Worm (Caenorhabditis elegans) whole organism, young adult: ENCODE data around the gene Y48A6B.9.

ENCODE experiments used
- B0261.1 ChIP-seq: sonication (generic microtip); optimal IDR thresholded peaks from 2 replicates; lab custom pipeline; 2016; ENCODE audit warnings: mild to moderate bottlenecking, missing genetic modification characterization, moderate library complexity, missing compliant biosample characterization
- C06A6.2 ChIP-seq: fragments of 200-800 bp; sonication (Bioruptor generic); conservative IDR thresholded peaks from 2 replicates; pipeline ENCODE4 v1.3.6; 2022; ENCODE audit warnings: missing genetic modification characterization, missing compliant biosample characterization
- C17E4.6 ChIP-seq: fragments of 200-800 bp; sonication (Bioruptor generic); IDR thresholded peaks from 2 replicates; pipeline ENCODE4 v1.3.6; 2022; ENCODE audit warnings: missing genetic modification reagents, missing genetic modification characterization, missing compliant biosample characterization
- D2030.7 ChIP-seq: fragments of 200-800 bp; sonication (Bioruptor generic); IDR thresholded peaks from 2 replicates; pipeline ENCODE4 v1.3.6; 2022; ENCODE audit warnings: missing genetic modification reagents, missing genetic modification characterization, missing compliant biosample characterization
- F22D6.2 ChIP-seq: sonication (generic microtip); optimal IDR thresholded peaks from 2 replicates; lab custom pipeline; 2016; ENCODE audit warnings: mild to moderate bottlenecking, missing genetic modification characterization, missing compliant biosample characterization
- F37B4.10 ChIP-seq: fragments of 200-800 bp; sonication (Bioruptor generic); IDR thresholded peaks from 2 replicates; pipeline ENCODE4 v1.3.6; 2022; ENCODE audit warnings: missing genetic modification characterization, missing compliant biosample characterization
- F39B2.1 ChIP-seq: fragments of 200-800 bp; sonication (Bioruptor generic); IDR thresholded peaks from 2 replicates; pipeline ENCODE4 v1.3.6; 2022; ENCODE audit warnings: missing genetic modification reagents, missing genetic modification characterization, missing compliant biosample characterization
- F57A8.1 ChIP-seq: fragments of 200-800 bp; sonication (Bioruptor generic); optimal IDR thresholded peaks from 2 replicates; lab custom pipeline; 2018; ENCODE audit warnings: mild to moderate bottlenecking, missing genetic modification characterization, moderate library complexity, missing compliant biosample characterization
- F57C9.4 ChIP-seq: sonication (generic microtip); optimal IDR thresholded peaks from 2 replicates; lab custom pipeline; 2017; ENCODE audit warnings: mild to moderate bottlenecking, missing genetic modification characterization, missing compliant biosample characterization
- Y56A3A.18 ChIP-seq: fragments of 200-800 bp; sonication (Bioruptor generic); IDR thresholded peaks from 2 replicates; pipeline ENCODE4 v1.3.6; 2022; ENCODE audit warnings: missing genetic modification reagents, missing genetic modification characterization, missing compliant biosample characterization
- ZK185.1 ChIP-seq: sonication (generic microtip); optimal IDR thresholded peaks from 2 replicates; lab custom pipeline; 2016; ENCODE audit warnings: mild to moderate bottlenecking, missing genetic modification characterization, missing compliant biosample characterization; ENCODE audit not compliant: poor library complexity, severe bottlenecking
- ama-1 ChIP-seq, 3 experiments: fragments of 150-350 bp in 1 of 3; sonication (generic microtip) in 2 of 3; optimal IDR thresholded peaks; 2 replicates each; lab custom pipeline; 2014 to 2018; ENCODE audit warnings: missing biosample characterization in 2 of 3, missing genetic modification characterization in 2 of 3, missing genetic modification reagents in 2 of 3
- attf-3 ChIP-seq: fragments of 200-800 bp; sonication (Bioruptor generic); conservative IDR thresholded peaks from 2 replicates; pipeline ENCODE4 v1.3.6; 2022; ENCODE audit warnings: missing genetic modification reagents, missing genetic modification characterization, missing compliant biosample characterization
- ceh-100 ChIP-seq: fragments of 200-800 bp; sonication (Bioruptor generic); IDR thresholded peaks from 2 replicates; pipeline ENCODE4 v1.3.6; 2022; ENCODE audit warnings: missing genetic modification reagents, missing genetic modification characterization, missing compliant biosample characterization
- ceh-27 ChIP-seq: fragments of 200-800 bp; sonication (Bioruptor generic); optimal IDR thresholded peaks from 2 replicates; lab custom pipeline; 2018; ENCODE audit warnings: mild to moderate bottlenecking, missing genetic modification characterization, moderate library complexity, missing compliant biosample characterization
- ceh-58 ChIP-seq: fragments of 200-800 bp; sonication (Bioruptor generic); IDR thresholded peaks from 2 replicates; pipeline ENCODE4 v1.3.6; 2022; ENCODE audit warnings: missing genetic modification characterization, missing compliant biosample characterization
- ceh-79 ChIP-seq: sonication (generic microtip); optimal IDR thresholded peaks from 2 replicates; lab custom pipeline; 2017; ENCODE audit warnings: mild to moderate bottlenecking, missing genetic modification characterization, missing compliant biosample characterization
- chd-7 ChIP-seq: sonication (generic microtip); optimal IDR thresholded peaks from 2 replicates; lab custom pipeline; 2016; ENCODE audit warnings: mild to moderate bottlenecking, missing genetic modification characterization, moderate library complexity, missing compliant biosample characterization
- dox-1 ChIP-seq: fragments of 200-800 bp; sonication (Bioruptor generic); IDR thresholded peaks from 2 replicates; pipeline ENCODE4 v1.3.6; 2022; ENCODE audit warnings: missing genetic modification reagents, missing genetic modification characterization, missing compliant biosample characterization
- dpff-1 ChIP-seq: sonication (generic microtip); optimal IDR thresholded peaks from 2 replicates; lab custom pipeline; 2017; ENCODE audit warnings: mild to moderate bottlenecking, missing genetic modification characterization, missing compliant biosample characterization
- ekl-4 ChIP-seq: fragments of 200-800 bp; sonication (Bioruptor generic); IDR thresholded peaks from 2 replicates; pipeline ENCODE4 v1.3.6; 2022; ENCODE audit warnings: missing genetic modification reagents, missing genetic modification characterization, missing compliant biosample characterization
- hlh-12 ChIP-seq: sonication (generic microtip); optimal IDR thresholded peaks from 2 replicates; lab custom pipeline; 2016; ENCODE audit warnings: missing genetic modification characterization, missing compliant biosample characterization
- hlh-26 ChIP-seq: fragments of 200-800 bp; sonication (Bioruptor generic); conservative IDR thresholded peaks from 2 replicates; pipeline ENCODE4 v1.3.6; 2022; ENCODE audit warnings: missing genetic modification reagents, missing genetic modification characterization, missing compliant biosample characterization
- lin-26 ChIP-seq: fragments of 200-800 bp; sonication (Bioruptor generic); IDR thresholded peaks from 2 replicates; pipeline ENCODE4 v1.3.6; 2022; ENCODE audit warnings: missing genetic modification reagents, missing genetic modification characterization, missing compliant biosample characterization
- lin-35 ChIP-seq, 3 experiments: fragments of 150-350 bp in 2 of 3; sonication (generic microtip) in 1 of 3; optimal IDR thresholded peaks; 2 replicates each; lab custom pipeline; 2014 to 2018; ENCODE audit warnings: missing biosample characterization in 3 of 3, missing genetic modification characterization in 3 of 3, missing genetic modification reagents in 3 of 3
- lin-54 ChIP-seq: fragments of 200-800 bp; sonication (Bioruptor generic); optimal IDR thresholded peaks from 2 replicates; lab custom pipeline; 2018; ENCODE audit warnings: mild to moderate bottlenecking, missing genetic modification characterization, missing compliant biosample characterization
- lir-1 ChIP-seq: fragments of 200-800 bp; sonication (Bioruptor generic); conservative IDR thresholded peaks from 2 replicates; pipeline ENCODE4 v1.3.6; 2022; ENCODE audit warnings: missing genetic modification reagents, missing genetic modification characterization, missing compliant biosample characterization
- lsl-1 ChIP-seq: fragments of 200-800 bp; sonication (Bioruptor generic); optimal IDR thresholded peaks from 2 replicates; lab custom pipeline; 2018; ENCODE audit warnings: mild to moderate bottlenecking, missing genetic modification characterization, moderate library complexity, missing compliant biosample characterization
- madf-6 ChIP-seq: fragments of 200-800 bp; sonication (Bioruptor generic); IDR thresholded peaks from 2 replicates; pipeline ENCODE4 v1.3.6; 2022; ENCODE audit warnings: missing genetic modification reagents, missing genetic modification characterization, missing compliant biosample characterization
- mel-28 ChIP-seq: sonication (generic microtip); optimal IDR thresholded peaks from 2 replicates; lab custom pipeline; 2016; ENCODE audit warnings: borderline replicate concordance, mild to moderate bottlenecking, missing genetic modification characterization, missing compliant biosample characterization
- mxl-1 ChIP-seq: sonication (generic microtip); optimal IDR thresholded peaks from 2 replicates; lab custom pipeline; 2016; ENCODE audit warnings: missing genetic modification characterization, missing compliant biosample characterization
- nfya-2 ChIP-seq: fragments of 200-800 bp; sonication (Bioruptor generic); IDR thresholded peaks from 2 replicates; pipeline ENCODE4 v1.3.6; 2022; ENCODE audit warnings: missing genetic modification reagents, missing genetic modification characterization, missing compliant biosample characterization
- nhr-120 ChIP-seq: fragments of 200-800 bp; sonication (Bioruptor generic); IDR thresholded peaks from 2 replicates; pipeline ENCODE4 v1.3.6; 2022; ENCODE audit warnings: missing genetic modification characterization, missing compliant biosample characterization
- nhr-179 ChIP-seq: sonication (generic microtip); optimal IDR thresholded peaks from 2 replicates; lab custom pipeline; 2016; ENCODE audit warnings: mild to moderate bottlenecking, missing genetic modification characterization, missing compliant biosample characterization
- nhr-27 ChIP-seq: fragments of 200-800 bp; sonication (Bioruptor generic); optimal IDR thresholded peaks from 2 replicates; lab custom pipeline; 2018; ENCODE audit warnings: mild to moderate bottlenecking, missing genetic modification characterization, moderate library complexity, missing compliant biosample characterization
- rec-8 ChIP-seq, 2 experiments: sonication (generic microtip); optimal IDR thresholded peaks; 2 replicates each; lab custom pipeline; 2016; ENCODE audit warnings: mild to moderate bottlenecking in 2 of 2, missing genetic modification characterization in 2 of 2, missing genetic modification reagents in 2 of 2, missing genotype in 2 of 2, missing biosample characterization in 1 of 2, missing compliant biosample characterization in 1 of 2, moderate library complexity in 1 of 2
- repo-1 ChIP-seq: sonication (generic microtip); optimal IDR thresholded peaks from 2 replicates; lab custom pipeline; 2017; ENCODE audit warnings: mild to moderate bottlenecking, missing genetic modification characterization, missing compliant biosample characterization
- sdz-38 ChIP-seq: sonication (generic microtip); optimal IDR thresholded peaks from 2 replicates; lab custom pipeline; 2016; ENCODE audit warnings: missing genotype, missing genetic modification characterization, missing compliant biosample characterization
- sea-2 ChIP-seq: fragments of 200-800 bp; sonication (Bioruptor generic); IDR thresholded peaks from 2 replicates; pipeline ENCODE4 v1.3.6; 2022; ENCODE audit warnings: missing genetic modification characterization, missing compliant biosample characterization
- tlf-1 ChIP-seq: fragments of 200-800 bp; sonication (Bioruptor generic); optimal IDR thresholded peaks from 2 replicates; lab custom pipeline; 2018; ENCODE audit warnings: mild to moderate bottlenecking, missing genetic modification characterization, missing compliant biosample characterization
- unc-130 ChIP-seq: sonication (generic microtip); optimal IDR thresholded peaks from 2 replicates; lab custom pipeline; 2016; ENCODE audit warnings: missing genetic modification reagents, missing genetic modification characterization, missing compliant biosample characterization
- xnd-1 ChIP-seq: sonication (generic microtip); optimal IDR thresholded peaks from 2 replicates; lab custom pipeline; 2016; ENCODE audit warnings: missing genotype, missing genetic modification reagents, missing genetic modification characterization, missing compliant biosample characterization

The Y48A6B.9 gene

DNA sequence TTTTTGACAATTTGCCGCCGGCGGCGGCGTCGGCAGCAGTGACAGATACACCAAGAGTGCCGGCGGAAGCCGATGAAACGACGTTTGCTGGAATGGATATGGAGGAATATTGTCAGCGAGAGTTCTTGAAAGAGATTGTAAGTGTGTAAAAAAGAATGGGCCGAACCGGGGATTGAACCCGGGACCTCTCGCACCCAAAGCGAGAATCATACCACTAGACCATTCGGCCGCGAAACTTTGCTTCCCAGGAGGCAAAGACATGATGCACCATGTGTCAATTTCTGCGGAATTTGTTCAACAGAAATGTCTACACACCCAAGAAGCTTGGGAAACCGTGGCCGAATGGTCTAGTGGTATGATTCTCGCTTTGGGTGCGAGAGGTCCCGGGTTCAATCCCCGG is 33.7 kb downstream of the Y48A6B.9 start (continued):
- peak; percentile 95 for TF ChIP-seq lin-26 (GFP tag; lab: Robert Waterston, UW)
- peak; percentile 78 for TF ChIP-seq repo-1 (tag; lab: Kevin White, UChicago)
- TF ChIP-seq nhr-179 (tag; lab: Kevin White, UChicago) = no peak
- peak; percentile 50; the same call in 1 of the 2 replicates for TF ChIP-seq attf-3 (GFP tag; lab: Robert Waterston, UW)
- TF ChIP-seq sea-2 = no peak
- TF ChIP-seq hlh-26 (GFP tag; lab: Robert Waterston, UW) = no peak
- peak; percentile 76 for TF ChIP-seq madf-6 (GFP tag; lab: Robert Waterston, UW)
- peak; percentile 93 for TF ChIP-seq ZK185.1
- no peak for TF ChIP-seq nfya-2
- no peak for TF ChIP-seq xnd-1
- TF ChIP-seq ceh-100 = peak; percentile 87
- peak; percentile 73 for TF ChIP-seq ceh-27 (GFP tag; lab: Kevin White, UChicago)
- peak; percentile 92 for TF ChIP-seq Y56A3A.18
- no peak for TF ChIP-seq F22D6.2
- peak; percentile 83 for TF ChIP-seq lin-54
- peak; percentile 82 for TF ChIP-seq dox-1 (GFP tag; lab: Robert Waterston, UW)
- no peak for TF ChIP-seq dpff-1 (tag; lab: Kevin White, UChicago)

DNA sequence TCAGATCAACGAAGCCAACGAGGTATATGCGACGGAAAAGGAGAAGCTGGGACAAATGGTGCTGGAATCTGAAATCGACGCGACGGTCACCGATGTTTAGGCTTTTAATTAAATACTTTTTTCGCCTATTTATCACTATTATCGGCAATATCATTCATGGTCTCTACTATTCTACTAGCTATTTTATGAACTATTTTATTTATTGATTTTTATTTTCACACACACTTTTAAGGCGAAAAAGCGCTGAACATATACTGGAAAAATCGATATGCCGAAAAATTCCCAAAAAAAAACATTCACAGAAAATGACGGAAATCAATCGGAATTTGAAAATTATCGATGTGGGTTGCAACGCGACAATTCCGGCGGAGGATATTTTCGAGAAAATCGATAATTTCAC is 35.6 kb downstream of the Y48A6B.9 start, which contains the start of gene W09D6.1:
W09D6.1 (plus strand) TSS at position 301 of the 400 bp plus-strand sequence.
- TF ChIP-seq F57A8.1 (no peak), mel-28 (tag; lab: Kevin White, UChicago) (no peak), nhr-27 (tag; lab: Kevin White, UChicago) (no peak), lsl-1 (no peak), Y56A3A.18 (no peak), dox-1 (GFP tag; lab: Robert Waterston, UW) (no peak)

DNA sequence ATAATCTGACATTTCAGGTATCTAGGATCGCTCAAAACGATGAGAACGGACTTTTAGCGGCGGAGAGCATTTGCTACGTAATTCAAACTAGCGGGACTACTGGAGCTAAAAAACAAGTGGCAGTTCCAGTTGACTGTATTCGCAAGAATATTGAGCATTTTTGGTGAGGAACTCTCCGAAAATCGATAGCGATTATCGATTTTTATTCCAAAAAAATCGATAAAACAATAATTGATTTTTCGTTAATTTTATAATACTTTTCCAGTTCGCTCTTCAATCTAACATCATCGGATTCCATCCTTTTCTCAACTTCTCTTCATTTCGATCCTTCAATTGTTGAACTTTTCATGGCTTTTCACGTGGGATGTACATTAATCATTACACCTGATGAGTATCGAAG is 36.3 kb downstream of the Y48A6B.9 start:
- TF ChIP-seq ekl-4 (GFP tag; lab: Robert Waterston, UW) (no peak), C06A6.2 (GFP tag; lab: Robert Waterston, UW) (no peak), rec-8 (tag; optimal IDR thresholded peaks at IDR 0.05; lab: Kevin White, UChicago) (no peak), unc-130 (no peak), F39B2.1 (GFP tag; lab: Robert Waterston, UW) (no peak), nfya-2 (no peak), C17E4.6 (GFP tag; lab: Robert Waterston, UW) (no peak), tlf-1 (GFP tag; lab: Kevin White, UChicago) (no peak), sdz-38 (no peak), lir-1 (GFP tag; lab: Robert Waterston, UW) (no peak), ceh-79 (tag; lab: Kevin White, UChicago) (no peak)

DNA sequence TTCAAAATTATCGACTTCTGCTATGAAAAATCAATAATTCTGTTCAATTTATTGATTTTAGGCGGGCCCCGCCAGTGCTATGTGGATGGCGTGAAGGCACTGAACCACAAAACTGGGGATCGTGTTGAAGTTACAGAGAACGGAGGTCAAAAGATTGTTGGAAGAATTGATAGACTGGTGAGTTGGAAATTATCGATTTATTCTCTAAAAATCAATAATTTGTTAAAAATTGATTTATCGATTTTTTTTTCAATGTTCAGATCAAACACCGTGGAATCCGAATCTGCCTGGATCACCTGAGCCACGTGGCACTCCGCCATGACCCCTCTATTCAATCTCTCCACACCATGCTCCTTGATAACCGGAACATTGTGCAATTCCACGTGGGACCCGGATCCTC is 37.2 kb downstream of the Y48A6B.9 start:
- TF ChIP-seq B0261.1 (no peak), F37B4.10 (GFP tag; lab: Robert Waterston, UW) (no peak), nhr-120 (no peak), ekl-4 (GFP tag; lab: Robert Waterston, UW) (no peak)
- TF ChIP-seq, all 124 proteins: peak for 0

DNA sequence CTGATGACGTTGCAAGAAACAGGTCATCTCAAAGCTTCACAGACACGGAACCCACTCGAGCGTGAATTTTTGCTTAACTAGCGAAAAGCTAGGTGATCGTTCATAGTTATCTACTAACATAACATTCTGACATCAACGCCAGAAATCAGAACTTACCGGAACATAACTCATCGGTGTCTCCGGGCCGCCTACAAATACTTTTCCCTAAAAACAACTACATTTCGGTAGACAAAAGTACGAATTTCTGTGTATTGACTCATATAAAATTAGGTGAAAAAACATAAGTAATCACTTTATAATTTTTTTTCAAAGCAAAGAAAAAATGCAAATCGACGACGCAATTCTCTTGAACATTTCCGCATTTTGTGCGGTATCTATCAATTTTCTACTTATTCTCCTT is 41.2 kb downstream of the Y48A6B.9 start, which contains the start of gene str-261:
str-261 (plus strand) TSS at position 301 of the 400 bp plus-strand sequence.
- TF ChIP-seq F57C9.4 (tag; lab: Kevin White, UChicago) (no peak), lin-35 (GFP tag; optimal IDR thresholded peaks at IDR 0.05; lab: Kevin White, UChicago) (no peak), ama-1 (optimal IDR thresholded peaks at IDR 0.05; lab: Kevin White, UChicago) (no peak), ama-1 (GFP tag; optimal IDR thresholded peaks at IDR 0.05; lab: Kevin White, UChicago) (no peak), mxl-1 (tag; lab: Kevin White, UChicago) (no peak), D2030.7 (GFP tag; lab: Robert Waterston, UW) (no peak), ceh-58 (no peak), rec-8 (tag; optimal IDR thresholded peaks at IDR 0.05; lab: Kevin White, UChicago) (no peak), chd-7 (tag; lab: Kevin White, UChicago) (no peak), lsl-1 (no peak), hlh-12 (tag; lab: Kevin White, UChicago) (no peak)
